Fruit fly (Drosophila melanogaster): ENCODE measurements around the gene mld.

The mld gene

DNA sequence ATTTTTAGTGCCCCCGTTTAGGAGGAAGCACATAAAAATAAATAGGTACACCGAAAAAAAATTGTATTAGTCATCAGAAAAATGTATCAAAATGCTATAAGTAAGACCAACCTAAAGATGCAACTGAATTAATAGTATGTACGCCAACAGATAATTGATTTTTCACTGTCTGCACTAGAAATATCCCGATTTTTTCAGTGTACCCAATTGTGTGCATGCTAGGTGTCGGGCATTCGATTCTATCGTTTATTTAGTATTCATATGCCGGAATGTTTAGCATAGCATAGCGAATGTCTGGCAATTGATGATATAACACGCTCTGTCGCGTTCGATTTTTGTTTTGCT lies 18.1 kb upstream of the mld start (continued):
- TF ChIP-seq Hr39 (GFP tag; optimal IDR thresholded peaks at IDR 0.05) = peak; percentile 67
- peak; percentile 39 for TF ChIP-seq cyc (GFP tag; optimal IDR thresholded peaks at IDR 0.05)
- peak; percentile 66 for TF ChIP-seq svp (GFP tag)
- TF ChIP-seq Sox102F (GFP tag; optimal IDR thresholded peaks at IDR 0.05) = no peak
- peak; percentile 82 for TF ChIP-seq CG11294 (GFP tag; IDR thresholded peaks at IDR 0.05)
- peak; percentile 61 for TF ChIP-seq CG3919 (GFP tag; optimal IDR thresholded peaks at IDR 0.05)
- peak; percentile 75 for TF ChIP-seq Gug (GFP tag; IDR thresholded peaks at IDR 0.05)
- TF ChIP-seq CG6808 (GFP tag; optimal IDR thresholded peaks at IDR 0.05) = no peak
- TF ChIP-seq fd85E (GFP tag; optimal IDR thresholded peaks at IDR 0.05) = no peak
- TF ChIP-seq fd59A (GFP tag; optimal IDR thresholded peaks at IDR 0.05) = no peak
- TF ChIP-seq CG16779 (tag; optimal IDR thresholded peaks at IDR 0.05) = no peak
- TF ChIP-seq CG31627 (GFP tag; optimal IDR thresholded peaks at IDR 0.05) = peak; percentile 66
- peak; percentile 42 for TF ChIP-seq Met (GFP tag; optimal IDR thresholded peaks at IDR 0.05)
- TF ChIP-seq esn (GFP tag; optimal IDR thresholded peaks at IDR 0.05) = peak; percentile 62
- TF ChIP-seq eg (GFP tag; IDR thresholded peaks at IDR 0.05) = peak; percentile 89
- TF ChIP-seq CG8319 (GFP tag; optimal IDR thresholded peaks at IDR 0.05) = no peak
- TF ChIP-seq Hr38 (GFP tag; optimal IDR thresholded peaks at IDR 0.05) = no peak
- TF ChIP-seq Eip78C (GFP tag) = peak; percentile 83

- TF ChIP-seq CG6276 (GFP tag; optimal IDR thresholded peaks at IDR 0.05) (no peak), Ets96B (tag; optimal IDR thresholded peaks at IDR 0.05) (no peak), Blimp-1 (GFP tag; optimal IDR thresholded peaks at IDR 0.05) (no peak), CG11902 (GFP tag; optimal IDR thresholded peaks at IDR 0.05) (no peak), CG3032 (tag; optimal IDR thresholded peaks at IDR 0.05) (no peak), Met (GFP tag; optimal IDR thresholded peaks at IDR 0.05) (peak; percentile 3), ss (GFP tag; optimal IDR thresholded peaks at IDR 0.05) (no peak), Sox14 (GFP tag; optimal IDR thresholded peaks at IDR 0.05) (peak; percentile 2), Eip93F (GFP tag; optimal IDR thresholded peaks at IDR 0.05) (peak; percentile 77), CG1621 (tag; optimal IDR thresholded peaks at IDR 0.05) (no peak), dac (GFP tag; optimal IDR thresholded peaks at IDR 0.05) (no peak), CG10631 (GFP tag; optimal IDR thresholded peaks at IDR 0.05) (no peak), vri (GFP tag; optimal IDR thresholded peaks at IDR 0.05) (peak; percentile 75), Eip78C (GFP tag) (peak; percentile 33), CG10669 (GFP tag; optimal IDR thresholded peaks at IDR 0.05) (no peak), Sox15 (GFP tag; optimal IDR thresholded peaks at IDR 0.05) (no peak), CG3919 (GFP tag; optimal IDR thresholded peaks at IDR 0.05) (no peak), svp (GFP tag) (peak; percentile 94), OdsH (GFP tag; optimal IDR thresholded peaks at IDR 0.05) (no peak), salr (GFP tag; optimal IDR thresholded peaks at IDR 0.05) (no peak), CG4318 (GFP tag; optimal IDR thresholded peaks at IDR 0.05) (no peak), Lpt (GFP tag; optimal IDR thresholded peaks at IDR 0.05) (no peak), fd59A (GFP tag; optimal IDR thresholded peaks at IDR 0.05) (no peak), Sox102F (GFP tag; optimal IDR thresholded peaks at IDR 0.05) (no peak), CG7368 (GFP tag; optimal IDR thresholded peaks at IDR 0.05) (no peak), eg (GFP tag; IDR thresholded peaks at IDR 0.05) (no peak), CG9139 (GFP tag; optimal IDR thresholded peaks at IDR 0.05) (no peak), Smox (GFP tag; optimal IDR thresholded peaks at IDR 0.05) (no peak), esn (GFP tag; optimal IDR thresholded peaks at IDR 0.05) (peak; percentile 9)
Observed at dm6 chr3R:24568251-24568932, 17.1 kb upstream of the mld start.

Measured in whole organism, prepupa.